Fruit fly (Drosophila melanogaster): ENCODE measurements around the gene CG14034.

DNA sequence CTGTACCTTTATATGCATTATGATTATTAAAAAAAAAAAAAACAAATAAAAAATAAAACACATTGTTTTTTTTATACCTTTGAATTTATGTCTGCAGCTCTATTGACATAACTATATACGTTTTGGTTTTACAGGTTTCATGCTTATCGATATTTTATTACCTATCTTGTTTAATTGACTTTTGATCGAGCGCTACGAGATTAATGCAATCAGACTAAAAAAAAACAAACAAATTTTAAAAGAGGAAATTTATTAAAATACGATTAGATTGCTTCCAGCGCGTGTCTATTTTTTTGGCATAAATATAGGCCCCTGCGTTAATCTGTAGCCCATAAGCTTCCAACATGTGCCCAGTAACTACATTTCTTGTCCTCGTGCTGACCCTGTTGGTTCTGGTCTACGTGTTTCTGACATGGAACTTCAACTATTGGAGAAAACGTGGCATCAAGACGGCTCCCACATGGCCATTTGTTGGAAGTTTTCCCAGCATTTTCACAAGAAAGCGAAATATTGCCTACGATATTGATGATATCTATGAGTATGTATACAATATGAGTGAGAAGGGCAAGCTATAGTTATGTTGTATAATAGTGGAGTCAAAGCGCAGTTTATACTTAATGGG lies 9.3 kb downstream of the CG14034 start, which contains the start of gene Cyp28d2:
- no peak for TF ChIP-seq ttk (optimal IDR thresholded peaks at IDR 0.05)
- TF ChIP-seq h (optimal IDR thresholded peaks at IDR 0.05) = no peak
- TF ChIP-seq Sin3A (optimal IDR thresholded peaks at IDR 0.05) = no peak
- TF ChIP-seq psq (optimal IDR thresholded peaks at IDR 0.05) = no peak

Measured in Kc167 (cell line).